Worm (Caenorhabditis elegans): ENCODE results near the gene rabr-3.

Gene rabr-3

DNA sequence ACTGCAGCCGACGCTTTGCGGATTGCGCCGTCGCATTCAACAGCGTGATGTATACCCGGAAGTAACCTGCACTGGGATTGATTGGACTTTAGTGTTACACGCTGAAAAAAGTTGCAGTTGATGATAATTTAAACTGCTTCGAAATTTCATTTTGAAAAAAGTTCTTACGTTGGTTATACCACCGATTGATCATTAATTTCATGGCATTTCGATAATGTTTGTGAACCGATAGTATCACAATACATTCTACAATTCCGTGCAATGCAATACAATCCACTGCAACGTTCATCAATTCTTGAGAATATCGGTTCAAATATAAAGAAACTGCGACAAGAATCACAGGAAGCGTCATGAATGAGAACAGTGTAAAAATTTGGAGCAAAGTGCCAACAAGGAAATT is 39.7 kb downstream of the rabr-3 start, which contains the start of gene F21H7.3:
F21H7.3 (minus strand) TSS at position 101 of the 400 bp plus-strand sequence.
- TF ChIP-seq ztf-16 (tag; optimal IDR thresholded peaks at IDR 0.05) (no peak), hlh-6 (tag; optimal IDR thresholded peaks at IDR 0.05) (no peak), sox-2 (GFP tag; IDR thresholded peaks at IDR 0.05) (no peak), ceh-30 (tag; optimal IDR thresholded peaks at IDR 0.05) (no peak), pax-1 (tag; optimal IDR thresholded peaks at IDR 0.05) (no peak), nhr-232 (tag; optimal IDR thresholded peaks at IDR 0.05) (no peak), rnt-1 (tag; optimal IDR thresholded peaks at IDR 0.05) (no peak), fkh-6 (tag; optimal IDR thresholded peaks at IDR 0.05) (no peak), mec-3 (tag; optimal IDR thresholded peaks at IDR 0.05; ENCODE audit: borderline replicate concordance) (no peak)

DNA sequence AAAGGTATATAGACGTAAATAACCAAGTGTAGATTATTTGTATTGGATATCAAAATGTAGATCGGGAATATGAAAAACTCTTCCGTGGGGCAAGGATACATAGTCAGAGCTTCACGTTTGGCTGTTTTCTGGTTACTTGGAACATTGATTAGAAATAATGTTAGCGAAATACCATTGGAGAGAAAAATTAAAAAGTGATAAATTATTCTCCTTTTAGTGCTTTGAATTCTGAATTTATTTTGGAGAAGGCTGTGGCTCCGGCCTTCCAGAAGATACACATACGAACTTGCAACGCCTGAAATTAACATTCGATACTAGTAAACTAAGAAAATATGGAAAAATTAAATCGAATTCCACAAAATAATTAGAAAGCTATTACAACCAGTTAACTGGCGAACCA is 40.2 kb downstream of the rabr-3 start, which contains the start of gene srh-98:
srh-98 (minus strand) TSS at position 101 of the 400 bp plus-strand sequence.
- TF ChIP-seq ceh-48 (tag; optimal IDR thresholded peaks at IDR 0.05) (no peak), odd-2 (tag; optimal IDR thresholded peaks at IDR 0.05) (no peak), elt-2 (tag; optimal IDR thresholded peaks at IDR 0.05) (no peak), ceh-19 (GFP tag; optimal IDR thresholded peaks at IDR 0.05) (no peak), K09A11.1 (tag; optimal IDR thresholded peaks at IDR 0.05; ENCODE audit: insufficient read depth) (no peak), Y22D7AL.16 (tag; optimal IDR thresholded peaks at IDR 0.05) (no peak), ceh-45 (GFP tag; IDR thresholded peaks at IDR 0.05) (no peak)

DNA sequence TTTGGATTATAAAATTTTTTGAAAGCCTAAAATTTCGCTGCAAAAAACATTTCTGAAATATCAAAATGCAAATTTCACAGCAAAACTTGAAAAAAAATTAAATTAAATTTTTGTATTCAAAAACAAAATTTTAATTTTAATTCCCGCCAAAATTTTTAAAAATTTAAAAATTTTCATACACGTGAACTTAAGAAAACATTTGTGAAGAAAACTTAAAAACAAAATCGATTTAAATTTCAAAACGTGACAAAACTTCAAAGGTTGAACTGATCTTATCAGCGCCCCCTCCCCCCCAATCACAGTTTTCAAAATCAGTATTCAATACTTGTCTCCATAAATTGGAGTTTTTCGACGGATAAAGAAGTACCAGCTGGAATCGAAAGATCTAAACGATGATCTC is 41.7 kb downstream of the rabr-3 start, which contains the start of gene F21H7.5:
F21H7.5 (plus strand) TSS at position 301 of the 400 bp plus-strand sequence.
- no peak for TF ChIP-seq sox-2 (GFP tag; IDR thresholded peaks at IDR 0.05)
- TF ChIP-seq fax-1 (tag; optimal IDR thresholded peaks at IDR 0.05): no peak
- TF ChIP-seq pax-1 (tag; optimal IDR thresholded peaks at IDR 0.05): no peak
- TF ChIP-seq hlh-6 (tag; optimal IDR thresholded peaks at IDR 0.05): no peak

DNA sequence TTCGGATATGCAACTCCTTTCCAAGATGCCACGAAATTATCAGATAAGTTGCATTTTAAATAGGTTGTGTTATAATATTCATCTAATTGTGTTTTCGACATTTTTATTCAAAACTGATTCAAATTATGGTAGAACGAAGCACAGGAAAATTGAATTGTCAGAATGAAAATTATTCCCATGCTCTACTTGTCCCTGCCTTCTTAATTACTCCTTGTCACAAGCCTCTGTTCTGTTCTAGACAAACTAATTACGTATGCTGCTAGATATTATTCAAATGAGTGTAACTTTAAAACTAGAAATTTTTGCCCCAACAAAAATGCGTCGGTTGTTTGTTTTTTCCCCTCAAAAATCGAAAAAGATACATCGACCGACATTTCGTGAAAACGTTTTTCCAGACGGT is 48.6 kb downstream of the rabr-3 start, which contains the start of gene srh-104:
srh-104 (minus strand) TSS at position 101 of the 400 bp plus-strand sequence.
- TF ChIP-seq ceh-14 (tag; optimal IDR thresholded peaks at IDR 0.05): no peak
- TF ChIP-seq pha-4 (tag; optimal IDR thresholded peaks at IDR 0.05): no peak
- TF ChIP-seq ceh-34 (tag; optimal IDR thresholded peaks at IDR 0.05): no peak
- no peak for TF ChIP-seq ztf-16 (tag; optimal IDR thresholded peaks at IDR 0.05)
- TF ChIP-seq ttx-3 (tag; optimal IDR thresholded peaks at IDR 0.05): no peak
- TF ChIP-seq T23F11.4 (GFP tag; optimal IDR thresholded peaks at IDR 0.05): no peak

All from whole organism, late embryonic.